Worm (Caenorhabditis elegans) whole organism, young adult: ENCODE results near the gene cnp-2.

Experiments used
- F37B4.10 ChIP-seq: fragments of 200-800 bp; sonication (Bioruptor generic); IDR thresholded peaks from 2 replicates; pipeline ENCODE4 v1.3.6; 2022; ENCODE audit warnings: missing genetic modification characterization, missing compliant biosample characterization
- K12H6.12 ChIP-seq: fragments of 200-800 bp; sonication (Bioruptor generic); optimal IDR thresholded peaks from 2 replicates; lab custom pipeline; 2018; ENCODE audit warnings: mild to moderate bottlenecking, missing genetic modification characterization, missing compliant biosample characterization
- T07F8.4 ChIP-seq: sonication (generic microtip); optimal IDR thresholded peaks from 2 replicates; lab custom pipeline; 2016; ENCODE audit warnings: mild to moderate bottlenecking, missing genetic modification characterization, moderate library complexity, missing compliant biosample characterization
- Y53G8AR.9 ChIP-seq: fragments of 200-800 bp; sonication (Bioruptor generic); conservative IDR thresholded peaks from 2 replicates; pipeline ENCODE4 v1.3.6; 2022; ENCODE audit warnings: missing genetic modification reagents, missing genetic modification characterization, missing compliant biosample characterization
- cebp-2 ChIP-seq: fragments of 200-800 bp; sonication (Bioruptor generic); IDR thresholded peaks from 2 replicates; pipeline ENCODE4 v1.3.6; 2022; ENCODE audit warnings: missing genetic modification characterization, missing compliant biosample characterization
- egrh-3 ChIP-seq: fragments of 200-800 bp; sonication (Bioruptor generic); IDR thresholded peaks from 2 replicates; pipeline ENCODE4 v1.3.6; 2022; ENCODE audit warnings: missing genetic modification reagents, missing genetic modification characterization, missing compliant biosample characterization
- hlh-12 ChIP-seq: sonication (generic microtip); optimal IDR thresholded peaks from 2 replicates; lab custom pipeline; 2016; ENCODE audit warnings: missing genetic modification characterization, missing compliant biosample characterization
- lin-26 ChIP-seq: fragments of 200-800 bp; sonication (Bioruptor generic); IDR thresholded peaks from 2 replicates; pipeline ENCODE4 v1.3.6; 2022; ENCODE audit warnings: missing genetic modification reagents, missing genetic modification characterization, missing compliant biosample characterization
- mxl-1 ChIP-seq: sonication (generic microtip); optimal IDR thresholded peaks from 2 replicates; lab custom pipeline; 2016; ENCODE audit warnings: missing genetic modification characterization, missing compliant biosample characterization
- pha-4 ChIP-seq: fragments of 150-350 bp; sonication (generic microtip); optimal IDR thresholded peaks from 2 replicates; lab custom pipeline; 2014; ENCODE audit warnings: missing biosample characterization, missing genetic modification reagents, missing genetic modification characterization
- unc-62 ChIP-seq: fragments of 150-350 bp; optimal IDR thresholded peaks from 2 replicates; lab custom pipeline; 2014; ENCODE audit warnings: missing biosample characterization, missing genetic modification reagents, missing genetic modification characterization

DNA sequence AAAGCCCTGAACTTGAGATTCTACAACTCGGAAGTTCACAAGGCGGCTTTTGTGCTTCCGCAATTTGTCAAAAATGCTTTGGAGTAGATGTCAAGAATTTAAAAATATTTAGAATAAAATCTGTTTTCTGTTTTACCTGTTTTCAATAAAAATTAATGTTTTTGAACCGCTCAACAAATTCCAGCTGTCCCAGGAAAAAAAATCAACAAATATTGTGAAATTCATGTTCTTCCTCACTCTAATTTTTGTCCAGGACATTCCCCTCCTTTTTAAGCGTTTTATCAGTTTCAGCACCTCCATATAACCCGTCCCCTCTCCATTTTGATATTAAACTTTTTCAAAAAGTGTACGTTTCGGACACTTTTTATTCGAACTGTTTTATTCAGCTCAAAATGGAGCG, 50.1 kb downstream of the cnp-2 start, which contains the start of gene Y46G5A.20:
- TF ChIP-seq mxl-1 (no peak), egrh-3 (GFP tag; lab: Robert Waterston, UW) (no peak), lin-26 (GFP tag; lab: Robert Waterston, UW) (no peak), hlh-12 (no peak), Y53G8AR.9 (GFP tag; lab: Robert Waterston, UW) (no peak), F37B4.10 (no peak), cebp-2 (GFP tag; lab: Robert Waterston, UW) (no peak), T07F8.4 (tag; lab: Kevin White, UChicago) (no peak), unc-62 (GFP tag; lab: Kevin White, UChicago) (no peak), pha-4 (tag; lab: Kevin White, UChicago) (no peak), K12H6.12 (no peak)
